Fruit fly (Drosophila melanogaster) whole organism, adult: Measurements from ENCODE around the gene CG32091.

Experiments used
- CG14711 ChIP-seq: fragments of 200-800 bp; sonication (Bioruptor generic); optimal IDR thresholded peaks from 2 replicates; lab custom pipeline; 2018; ENCODE audit warnings: missing biosample characterization, mild to moderate bottlenecking, missing genetic modification characterization, moderate library complexity
- CG7101 ChIP-seq: fragments of 200-800 bp; sonication (Bioruptor generic); optimal IDR thresholded peaks from 2 replicates; lab custom pipeline; 2018; ENCODE audit warnings: missing biosample characterization, mild to moderate bottlenecking, missing genetic modification characterization, moderate library complexity
- ovo ChIP-seq: fragments of 200-800 bp; sonication (Bioruptor generic); optimal IDR thresholded peaks from 2 replicates; lab custom pipeline; 2016; ENCODE audit warnings: missing biosample characterization, missing genetic modification characterization

dm6 chr3L:11591803-11592202 lies 39.4 kb upstream of the CG32091 start:
- TF ChIP-seq CG14711 (tag; lab: Kevin White, UChicago) (no peak), CG7101 (tag; lab: Kevin White, UChicago) (no peak), ovo (no peak)
